Worm (Caenorhabditis elegans) whole organism, late embryonic: ENCODE results near the gene F28H6.8.
A peak's percentile ranks its signal among the peaks of the same experiment; 100 is the strongest.

Experiments used
- C08G9.2 ChIP-seq: sonication (generic microtip); optimal IDR thresholded peaks from 2 replicates; lab custom pipeline; 2016; ENCODE audit warnings: mild to moderate bottlenecking, missing genetic modification characterization, moderate library complexity, missing compliant biosample characterization
- C38D4.7 ChIP-seq: fragments of 200-800 bp; sonication (Bioruptor generic); optimal IDR thresholded peaks from 2 replicates; lab custom pipeline; 2018; ENCODE audit warnings: mild to moderate bottlenecking, missing genetic modification characterization, moderate library complexity, missing compliant biosample characterization
- F13H6.1 ChIP-seq: sonication (generic microtip); optimal IDR thresholded peaks from 2 replicates; lab custom pipeline; 2016; ENCODE audit warnings: missing genetic modification characterization, missing compliant biosample characterization
- K09A11.1 ChIP-seq: sonication (generic microtip); optimal IDR thresholded peaks from 2 replicates; lab custom pipeline; 2017; ENCODE audit warnings: antibody characterized with exemption, mild to moderate bottlenecking, missing genetic modification characterization, missing compliant biosample characterization; ENCODE audit not compliant: insufficient read depth
- T23F11.4 ChIP-seq: fragments of 200-800 bp; sonication (Bioruptor generic); optimal IDR thresholded peaks from 2 replicates; lab custom pipeline; 2018; ENCODE audit warnings: mild to moderate bottlenecking, missing genetic modification characterization, missing compliant biosample characterization
- Y22D7AL.16 ChIP-seq: sonication (generic microtip); optimal IDR thresholded peaks from 2 replicates; lab custom pipeline; 2016; ENCODE audit warnings: missing genetic modification characterization, missing compliant biosample characterization
- ceh-18 ChIP-seq: sonication (generic microtip); optimal IDR thresholded peaks from 2 replicates; lab custom pipeline; 2016; ENCODE audit warnings: missing genetic modification characterization, missing compliant biosample characterization
- ceh-19 ChIP-seq: fragments of 200-800 bp; sonication (Bioruptor generic); optimal IDR thresholded peaks from 2 replicates; lab custom pipeline; 2018; ENCODE audit warnings: mild to moderate bottlenecking, missing genetic modification characterization, missing compliant biosample characterization
- ceh-2 ChIP-seq: sonication (generic microtip); optimal IDR thresholded peaks from 2 replicates; lab custom pipeline; 2016; ENCODE audit warnings: missing genotype, missing genetic modification characterization, missing compliant biosample characterization
- ceh-22 ChIP-seq: sonication (generic microtip); optimal IDR thresholded peaks from 2 replicates; lab custom pipeline; 2017; ENCODE audit warnings: missing biosample characterization, missing genetic modification characterization
- ceh-24 ChIP-seq: sonication (generic microtip); optimal IDR thresholded peaks from 2 replicates; lab custom pipeline; 2016; ENCODE audit warnings: mild to moderate bottlenecking, missing genetic modification characterization, missing compliant biosample characterization
- ceh-31 ChIP-seq: sonication (generic microtip); optimal IDR thresholded peaks from 2 replicates; lab custom pipeline; 2016; ENCODE audit warnings: missing genetic modification characterization, missing compliant biosample characterization
- ceh-34 ChIP-seq: sonication (generic microtip); optimal IDR thresholded peaks from 2 replicates; lab custom pipeline; 2016; ENCODE audit warnings: mild to moderate bottlenecking, missing genetic modification characterization, missing compliant biosample characterization
- ceh-45 ChIP-seq: fragments of 200-800 bp; sonication (Bioruptor generic); IDR thresholded peaks from 2 replicates; pipeline ENCODE4 v1.3.6; 2022; ENCODE audit warnings: missing genetic modification reagents, missing genetic modification characterization, missing compliant biosample characterization
- ceh-48 ChIP-seq: sonication (generic microtip); optimal IDR thresholded peaks from 2 replicates; lab custom pipeline; 2016; ENCODE audit warnings: missing genetic modification characterization, inconsistent platforms, missing compliant biosample characterization
- ceh-6 ChIP-seq: fragments of 200-800 bp; sonication (Bioruptor generic); optimal IDR thresholded peaks from 2 replicates; lab custom pipeline; 2018; ENCODE audit warnings: mild to moderate bottlenecking, missing genetic modification characterization, missing compliant biosample characterization
- ceh-9 ChIP-seq: sonication (generic microtip); optimal IDR thresholded peaks from 2 replicates; lab custom pipeline; 2016; ENCODE audit warnings: mild to moderate bottlenecking, missing genetic modification characterization, inconsistent platforms, missing compliant biosample characterization
- che-1 ChIP-seq: sonication (generic microtip); optimal IDR thresholded peaks from 2 replicates; lab custom pipeline; 2016; ENCODE audit warnings: mild to moderate bottlenecking, missing genetic modification characterization, missing compliant biosample characterization
- dve-1 ChIP-seq: sonication (generic microtip); optimal IDR thresholded peaks from 2 replicates; lab custom pipeline; 2017; ENCODE audit warnings: antibody characterized with exemption, mild to moderate bottlenecking, missing genetic modification characterization, missing compliant biosample characterization
- fax-1 ChIP-seq: sonication (generic microtip); optimal IDR thresholded peaks from 2 replicates; lab custom pipeline; 2016; ENCODE audit warnings: missing genotype, missing genetic modification characterization, missing compliant biosample characterization
- fkh-10 ChIP-seq: fragments of 150-350 bp; optimal IDR thresholded peaks from 2 replicates; lab custom pipeline; 2014; ENCODE audit warnings: missing biosample characterization, missing genetic modification reagents, missing genetic modification characterization
- fkh-6 ChIP-seq: sonication (generic microtip); optimal IDR thresholded peaks from 2 replicates; lab custom pipeline; 2016; ENCODE audit warnings: missing genetic modification characterization, missing compliant biosample characterization
- hlh-13 ChIP-seq: fragments of 200-800 bp; sonication (Bioruptor generic); optimal IDR thresholded peaks from 2 replicates; lab custom pipeline; 2018; ENCODE audit warnings: mild to moderate bottlenecking, missing genetic modification characterization, missing compliant biosample characterization
- hlh-30 ChIP-seq: sonication (generic microtip); optimal IDR thresholded peaks from 2 replicates; lab custom pipeline; 2017; ENCODE audit warnings: antibody characterized with exemption, missing genetic modification characterization, missing compliant biosample characterization; ENCODE audit not compliant: insufficient read depth
- hlh-6 ChIP-seq: sonication (generic microtip); optimal IDR thresholded peaks from 2 replicates; lab custom pipeline; 2016; ENCODE audit warnings: missing genotype, missing genetic modification characterization, missing compliant biosample characterization
- hlh-8 ChIP-seq: sonication (generic microtip); optimal IDR thresholded peaks from 2 replicates; lab custom pipeline; 2016; ENCODE audit warnings: missing genotype, missing genetic modification characterization, missing compliant biosample characterization
- lim-6 ChIP-seq: sonication (generic microtip); optimal IDR thresholded peaks from 2 replicates; lab custom pipeline; 2016; ENCODE audit warnings: missing genetic modification characterization, missing compliant biosample characterization
- lin-11 ChIP-seq: fragments of 200-800 bp; sonication (Bioruptor generic); optimal IDR thresholded peaks from 2 replicates; lab custom pipeline; 2018; ENCODE audit warnings: mild to moderate bottlenecking, missing genetic modification characterization, missing compliant biosample characterization
- madf-2 ChIP-seq: sonication (generic microtip); optimal IDR thresholded peaks from 2 replicates; lab custom pipeline; 2017; ENCODE audit warnings: missing genetic modification characterization, missing compliant biosample characterization
- nfya-1 ChIP-seq: sonication (generic microtip); optimal IDR thresholded peaks from 2 replicates; lab custom pipeline; 2017; ENCODE audit warnings: missing genetic modification characterization, mild to moderate bottlenecking, missing compliant biosample characterization, antibody characterized with exemption, moderate library complexity
- nhr-232 ChIP-seq: sonication (generic microtip); optimal IDR thresholded peaks from 2 replicates; lab custom pipeline; 2016; ENCODE audit warnings: missing genetic modification characterization, missing compliant biosample characterization
- odd-2 ChIP-seq: sonication (generic microtip); optimal IDR thresholded peaks from 2 replicates; lab custom pipeline; 2017; ENCODE audit warnings: antibody characterized with exemption, mild to moderate bottlenecking, missing genetic modification characterization, missing compliant biosample characterization
- pag-3 ChIP-seq: sonication (generic microtip); optimal IDR thresholded peaks from 2 replicates; lab custom pipeline; 2016; ENCODE audit warnings: missing compliant biosample characterization, missing genetic modification characterization, borderline replicate concordance
- pax-1 ChIP-seq: fragments of 150-350 bp; optimal IDR thresholded peaks from 2 replicates; lab custom pipeline; 2014; ENCODE audit warnings: missing biosample characterization, missing genetic modification characterization
- pha-2 ChIP-seq: sonication (generic microtip); optimal IDR thresholded peaks from 2 replicates; lab custom pipeline; 2017; ENCODE audit warnings: mild to moderate bottlenecking, missing genetic modification characterization, missing compliant biosample characterization
- pha-4 ChIP-seq: fragments of 150-350 bp; optimal IDR thresholded peaks from 2 replicates; lab custom pipeline; 2018; ENCODE audit warnings: missing biosample characterization, missing genetic modification reagents, missing genetic modification characterization
- pqm-1 ChIP-seq: sonication (generic microtip); optimal IDR thresholded peaks from 2 replicates; lab custom pipeline; 2016; ENCODE audit warnings: missing genetic modification characterization, missing compliant biosample characterization
- pros-1 ChIP-seq: fragments of 150-350 bp; optimal IDR thresholded peaks from 2 replicates; lab custom pipeline; 2014; ENCODE audit warnings: missing biosample characterization, missing genetic modification reagents, missing genetic modification characterization
- rnt-1 ChIP-seq: sonication (generic microtip); optimal IDR thresholded peaks from 2 replicates; lab custom pipeline; 2016; ENCODE audit warnings: missing genetic modification characterization, missing compliant biosample characterization
- sdc-2 ChIP-seq: sonication (generic microtip); optimal IDR thresholded peaks from 2 replicates; lab custom pipeline; 2016; ENCODE audit warnings: missing genotype, missing genetic modification characterization, missing compliant biosample characterization
- sox-2 ChIP-seq: fragments of 200-800 bp; sonication (Bioruptor generic); IDR thresholded peaks from 2 replicates; pipeline ENCODE4 v1.3.6; 2022; ENCODE audit warnings: missing genetic modification reagents, missing genetic modification characterization, missing compliant biosample characterization
- sox-4 ChIP-seq: sonication (generic microtip); optimal IDR thresholded peaks from 2 replicates; lab custom pipeline; 2017; ENCODE audit warnings: mild to moderate bottlenecking, missing genetic modification characterization, inconsistent platforms, missing compliant biosample characterization
- syd-9 ChIP-seq: sonication (generic microtip); optimal IDR thresholded peaks from 2 replicates; lab custom pipeline; 2016; ENCODE audit warnings: mild to moderate bottlenecking, missing genetic modification characterization, moderate library complexity, missing compliant biosample characterization
- tbx-2 ChIP-seq: sonication (generic microtip); optimal IDR thresholded peaks from 2 replicates; lab custom pipeline; 2016; ENCODE audit warnings: missing genetic modification characterization, missing compliant biosample characterization
- ttx-3 ChIP-seq: sonication (generic microtip); optimal IDR thresholded peaks from 2 replicates; lab custom pipeline; 2016; ENCODE audit warnings: missing genetic modification reagents, missing genetic modification characterization, missing compliant biosample characterization
- unc-3 ChIP-seq, 2 experiments: fragments of 200-800 bp in 1 of 2; sonication (Bioruptor generic) in 1 of 2; sonication (generic microtip) in 1 of 2; conservative IDR thresholded peaks in 1 of 2; optimal IDR thresholded peaks in 1 of 2; 2 replicates each; pipeline versions ENCODE4 v1.3.6 to Lab custom; 2016 to 2022; ENCODE audit warnings: missing compliant biosample characterization in 2 of 2, missing genetic modification characterization in 2 of 2, missing genetic modification reagents in 1 of 2
- unc-55 ChIP-seq: sonication (generic microtip); optimal IDR thresholded peaks from 2 replicates; lab custom pipeline; 2017; ENCODE audit warnings: missing biosample characterization, missing genetic modification reagents, missing genetic modification characterization
- unc-86 ChIP-seq: sonication (generic microtip); optimal IDR thresholded peaks from 2 replicates; lab custom pipeline; 2016; ENCODE audit warnings: missing genetic modification characterization, missing compliant biosample characterization
- zip-5 ChIP-seq: sonication (generic microtip); optimal IDR thresholded peaks from 2 replicates; lab custom pipeline; 2016; ENCODE audit warnings: missing genetic modification characterization, missing compliant biosample characterization
- ztf-16 ChIP-seq: sonication (generic microtip); optimal IDR thresholded peaks from 2 replicates; lab custom pipeline; 2017; ENCODE audit warnings: missing genetic modification characterization, missing compliant biosample characterization

Gene F28H6.8

ce11 chrX:14131476-14131875, 2.7 kb downstream of the F28H6.8 start:
- TF ChIP-seq pha-4 (tag; lab: Kevin White, UChicago) (no peak), pag-3 (tag; lab: Kevin White, UChicago) (no peak), hlh-6 (no peak), pqm-1 (tag; lab: Kevin White, UChicago) (no peak), dve-1 (tag; lab: Kevin White, UChicago) (no peak), rnt-1 (tag; lab: Kevin White, UChicago) (no peak), K09A11.1 (no peak), hlh-13 (GFP tag; lab: Kevin White, UChicago) (no peak), T23F11.4 (GFP tag; lab: Kevin White, UChicago) (no peak), hlh-30 (tag; lab: Kevin White, UChicago) (no peak), zip-5 (tag; lab: Kevin White, UChicago) (no peak), sdc-2 (tag; lab: Kevin White, UChicago) (no peak)

- TF ChIP-seq dve-1 (tag; lab: Kevin White, UChicago) (no peak), fax-1 (tag; lab: Kevin White, UChicago) (no peak), tbx-2 (peak; percentile 35), ceh-45 (no peak), sox-2 (GFP tag; lab: Robert Waterston, UW) (no peak), ttx-3 (tag; lab: Kevin White, UChicago) (no peak), odd-2 (tag; lab: Kevin White, UChicago) (no peak), C08G9.2 (tag; lab: Kevin White, UChicago) (peak; percentile 51), sox-4 (tag; lab: Kevin White, UChicago) (no peak), pros-1 (tag; lab: Kevin White, UChicago) (no peak), ceh-22 (tag; lab: Kevin White, UChicago) (no peak), ceh-18 (tag; lab: Kevin White, UChicago) (peak; percentile 5), ceh-34 (tag; lab: Kevin White, UChicago) (no peak), unc-3 (GFP tag; conservative IDR thresholded peaks at IDR 0.05; lab: Robert Waterston, UW) (no peak), unc-3 (tag; optimal IDR thresholded peaks at IDR 0.05; lab: Kevin White, UChicago) (no peak), ceh-6 (no peak), F13H6.1 (tag; lab: Kevin White, UChicago) (no peak), syd-9 (tag; lab: Kevin White, UChicago) (no peak), ztf-16 (tag; lab: Kevin White, UChicago) (no peak), fkh-6 (tag; lab: Kevin White, UChicago) (no peak), unc-55 (GFP tag; lab: Kevin White, UChicago) (no peak), nfya-1 (tag; lab: Kevin White, UChicago) (peak; percentile 28), ceh-31 (tag; lab: Kevin White, UChicago) (peak; percentile 69), hlh-13 (GFP tag; lab: Kevin White, UChicago) (no peak), ceh-24 (tag; lab: Kevin White, UChicago) (no peak), Y22D7AL.16 (tag; lab: Kevin White, UChicago) (no peak), pha-2 (tag; lab: Kevin White, UChicago) (no peak), lin-11 (tag; lab: Kevin White, UChicago) (no peak), ceh-48 (tag; lab: Kevin White, UChicago) (peak; percentile 45), ceh-9 (tag; lab: Kevin White, UChicago) (no peak), ceh-19 (GFP tag; lab: Kevin White, UChicago) (no peak), che-1 (tag; lab: Kevin White, UChicago) (no peak), pax-1 (tag; lab: Kevin White, UChicago) (no peak), hlh-6 (no peak), C38D4.7 (no peak), lim-6 (tag; lab: Kevin White, UChicago) (no peak), madf-2 (tag; lab: Kevin White, UChicago) (no peak), hlh-8 (tag; lab: Kevin White, UChicago) (no peak), fkh-10 (no peak), ceh-2 (tag; lab: Kevin White, UChicago) (peak; percentile 14), unc-86 (tag; lab: Kevin White, UChicago) (no peak), nhr-232 (tag; lab: Kevin White, UChicago) (no peak), T23F11.4 (GFP tag; lab: Kevin White, UChicago) (no peak)
Observed at ce11 chrX:14127291-14127922, 6.7 kb downstream of the F28H6.8 start, which contains the start of gene F28H6.4. F28H6.4 (plus strand) TSS chrX:14127872.
